Worm (Caenorhabditis elegans) whole organism, late embryonic: Measurements from ENCODE around the gene ttll-12.

Source experiments
- ama-1 ChIP-seq: fragments of 150-350 bp; optimal IDR thresholded peaks from 2 replicates; lab custom pipeline; 2014
- ceh-6 ChIP-seq: fragments of 200-800 bp; sonication (Bioruptor generic); optimal IDR thresholded peaks from 2 replicates; lab custom pipeline; 2018; ENCODE audit warnings: mild to moderate bottlenecking, missing genetic modification characterization, missing compliant biosample characterization
- ceh-9 ChIP-seq: sonication (generic microtip); optimal IDR thresholded peaks from 2 replicates; lab custom pipeline; 2016; ENCODE audit warnings: mild to moderate bottlenecking, missing genetic modification characterization, inconsistent platforms, missing compliant biosample characterization
- elt-2 ChIP-seq: sonication (generic microtip); optimal IDR thresholded peaks from 2 replicates; lab custom pipeline; 2016; ENCODE audit warnings: missing genetic modification reagents, missing genetic modification characterization, missing compliant biosample characterization
- gmeb-2 ChIP-seq: sonication (generic microtip); optimal IDR thresholded peaks from 2 replicates; lab custom pipeline; 2016; ENCODE audit warnings: missing genetic modification characterization, inconsistent platforms, missing compliant biosample characterization
- lim-6 ChIP-seq: sonication (generic microtip); optimal IDR thresholded peaks from 2 replicates; lab custom pipeline; 2016; ENCODE audit warnings: missing genetic modification characterization, missing compliant biosample characterization
- lin-11 ChIP-seq: fragments of 200-800 bp; sonication (Bioruptor generic); optimal IDR thresholded peaks from 2 replicates; lab custom pipeline; 2018; ENCODE audit warnings: mild to moderate bottlenecking, missing genetic modification characterization, missing compliant biosample characterization
- pha-4 ChIP-seq: fragments of 150-350 bp; optimal IDR thresholded peaks from 2 replicates; lab custom pipeline; 2018; ENCODE audit warnings: missing biosample characterization, missing genetic modification reagents, missing genetic modification characterization
- pqm-1 ChIP-seq: sonication (generic microtip); optimal IDR thresholded peaks from 2 replicates; lab custom pipeline; 2016; ENCODE audit warnings: missing genetic modification characterization, missing compliant biosample characterization
- ref-2 ChIP-seq: sonication (generic microtip); optimal IDR thresholded peaks from 2 replicates; lab custom pipeline; 2016; ENCODE audit warnings: missing genetic modification characterization, missing compliant biosample characterization
- unc-3 ChIP-seq, 2 experiments: fragments of 200-800 bp in 1 of 2; sonication (Bioruptor generic) in 1 of 2; sonication (generic microtip) in 1 of 2; conservative IDR thresholded peaks in 1 of 2; optimal IDR thresholded peaks in 1 of 2; 2 replicates each; pipeline versions ENCODE4 v1.3.6 to Lab custom; 2016 to 2022; ENCODE audit warnings: missing compliant biosample characterization in 2 of 2, missing genetic modification characterization in 2 of 2, missing genetic modification reagents in 1 of 2
- unc-86 ChIP-seq: sonication (generic microtip); optimal IDR thresholded peaks from 2 replicates; lab custom pipeline; 2016; ENCODE audit warnings: missing genetic modification characterization, missing compliant biosample characterization
- zip-5 ChIP-seq: sonication (generic microtip); optimal IDR thresholded peaks from 2 replicates; lab custom pipeline; 2016; ENCODE audit warnings: missing genetic modification characterization, missing compliant biosample characterization

DNA sequence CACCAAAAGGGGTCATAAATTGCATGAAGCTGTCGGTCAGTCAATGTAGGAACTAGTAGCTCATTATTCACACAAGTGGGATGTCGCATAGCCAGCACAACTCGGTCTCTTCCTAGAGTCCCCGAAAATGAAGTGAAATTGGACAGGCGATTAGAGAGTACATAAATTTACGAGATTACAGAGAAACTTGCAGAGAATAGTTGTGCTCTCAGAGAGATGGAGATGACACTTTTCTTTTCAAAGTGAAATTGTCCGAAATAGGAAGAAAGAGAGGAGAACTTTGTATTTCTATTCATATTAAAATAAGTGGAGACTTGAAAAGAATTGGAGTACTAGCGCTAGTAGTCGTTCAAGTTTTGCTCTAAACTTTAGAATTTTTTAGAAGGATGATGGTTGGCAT is 33.2 kb upstream of the ttll-12 start:
- TF ChIP-seq ceh-9 (tag; lab: Kevin White, UChicago) (no peak), pha-4 (tag; lab: Kevin White, UChicago) (no peak), ceh-6 (GFP tag; lab: Kevin White, UChicago) (no peak), unc-86 (no peak), elt-2 (tag; lab: Kevin White, UChicago) (no peak), unc-3 (GFP tag; conservative IDR thresholded peaks at IDR 0.05; lab: Robert Waterston, UW) (no peak), unc-3 (tag; optimal IDR thresholded peaks at IDR 0.05; lab: Kevin White, UChicago) (no peak), lim-6 (tag; lab: Kevin White, UChicago) (no peak), pqm-1 (tag; lab: Kevin White, UChicago) (no peak), lin-11 (tag; lab: Kevin White, UChicago) (no peak), ama-1 (lab: Kevin White, UChicago) (no peak), zip-5 (tag; lab: Kevin White, UChicago) (no peak), ref-2 (no peak), gmeb-2 (tag; lab: Kevin White, UChicago) (no peak)
